Worm (Caenorhabditis elegans) whole organism, L3 larva: ENCODE data around the gene nsy-4.

Experiments
- egl-27 ChIP-seq: sonication (generic microtip); optimal IDR thresholded peaks from 4 replicates; lab custom pipeline; 2017; ENCODE audit warnings: missing biosample characterization, missing genetic modification reagents, missing genetic modification characterization
- lin-39 ChIP-seq: fragments of 150-350 bp; optimal IDR thresholded peaks from 2 replicates; lab custom pipeline; 2018; ENCODE audit warnings: missing biosample characterization, missing genetic modification reagents, missing genetic modification characterization

ce11 chrIV:2327317-2327716, 4.2 kb downstream of the nsy-4 start:
- TF ChIP-seq egl-27 (tag; lab: Kevin White, UChicago), result no peak
- TF ChIP-seq lin-39 (tag; lab: Kevin White, UChicago), result no peak
